Fruit fly (Drosophila melanogaster) whole organism, wandering third instar larva: ENCODE measurements around the gene lilli.

ENCODE experiments used
- CG9705 ChIP-seq: fragments of 200-800 bp; sonication (Bioruptor generic); optimal IDR thresholded peaks from 2 replicates; lab custom pipeline; 2018; ENCODE audit warnings: missing biosample characterization, mild to moderate bottlenecking, missing genetic modification characterization
- Dif ChIP-seq: fragments of 200-275, 200-300 bp; sonication (Bioruptor generic); optimal IDR thresholded peaks from 2 replicates; lab custom pipeline; 2018; ENCODE audit warnings: missing biosample characterization, missing genetic modification characterization; ENCODE audit not compliant: partially characterized antibody
- HLH106 ChIP-seq: fragments of 200-800 bp; optimal IDR thresholded peaks from 3 replicates; lab custom pipeline; 2019; ENCODE audit warnings: missing biosample characterization, mild to moderate bottlenecking, missing genetic modification characterization, moderate library complexity
- Hr78 ChIP-seq: fragments of >200 bp; optimal IDR thresholded peaks from 2 replicates; lab custom pipeline; 2017; ENCODE audit warnings: missing biosample characterization, missing genetic modification characterization
- Myc ChIP-seq: fragments of >200 bp; optimal IDR thresholded peaks from 2 replicates; lab custom pipeline; 2017
- dmrt93B ChIP-seq: fragments of 200-800 bp; sonication (Bioruptor generic); optimal IDR thresholded peaks from 2 replicates; lab custom pipeline; 2018; ENCODE audit warnings: missing biosample characterization, mild to moderate bottlenecking, missing genetic modification characterization
- dsf ChIP-seq: sonication (Bioruptor generic); optimal IDR thresholded peaks from 2 replicates; lab custom pipeline; 2016; ENCODE audit warnings: missing biosample characterization, missing genetic modification characterization, borderline replicate concordance
- h ChIP-seq: fragments of 200-800 bp; sonication (Bioruptor generic); optimal IDR thresholded peaks from 3 replicates; lab custom pipeline; 2016; ENCODE audit warnings: missing biosample characterization, mild to moderate bottlenecking, missing genetic modification characterization
- lola ChIP-seq: fragments of >200 bp; optimal IDR thresholded peaks from 2 replicates; lab custom pipeline; 2017; ENCODE audit warnings: missing biosample characterization, missing genetic modification characterization
- tai ChIP-seq: sonication (Bioruptor generic); optimal IDR thresholded peaks from 2 replicates; lab custom pipeline; 2016; ENCODE audit warnings: missing biosample characterization, missing genetic modification characterization
- usp ChIP-seq: fragments of >200 bp; optimal IDR thresholded peaks from 2 replicates; lab custom pipeline; 2017; ENCODE audit warnings: missing biosample characterization, missing genetic modification characterization

DNA sequence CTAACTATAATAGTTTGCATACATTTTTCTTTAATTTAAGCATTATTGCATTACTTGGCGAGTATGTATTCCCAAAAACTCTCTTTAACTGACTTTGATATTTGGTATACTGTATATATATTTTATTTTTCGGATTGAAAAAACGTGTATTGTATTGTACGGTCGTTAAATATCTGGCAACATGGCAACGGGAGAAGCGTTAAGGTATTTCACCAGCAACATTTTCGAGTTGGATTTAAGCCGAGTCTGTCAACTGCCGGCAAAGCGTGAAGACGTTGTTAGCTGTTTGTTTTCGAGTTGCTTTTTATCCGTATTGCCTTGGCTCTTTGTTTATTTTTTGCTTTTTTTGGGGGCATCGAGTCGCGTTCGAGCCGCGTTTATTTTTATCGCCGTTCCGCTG is 45.9 kb upstream of the lilli start, which contains the start of gene CG2975:
- TF ChIP-seq h (GFP tag; lab: Kevin White, UChicago) (no peak), dsf (GFP tag; lab: Kevin White, UChicago) (no peak), dmrt93B (GFP tag; lab: Kevin White, UChicago) (no peak), lola (GFP tag; lab: Kevin White, UChicago) (no peak), HLH106 (tag; lab: Kevin White, UChicago) (no peak), Dif (no peak), Hr78 (GFP tag; lab: Kevin White, UChicago) (no peak), CG9705 (no peak), Myc (lab: Kevin White, UChicago) (no peak), usp (GFP tag; lab: Kevin White, UChicago) (no peak), tai (GFP tag; lab: Kevin White, UChicago) (no peak)
